Fruit fly (Drosophila melanogaster): ENCODE measurements around the gene ppk5.
A peak's percentile ranks its signal among the peaks of the same experiment; 100 is the strongest.

Gene ppk5

dm6 chr3L:21573831-21574230 is 39.4 kb downstream of the ppk5 start, which contains the start of gene EMC10:
Gene EMC10 (plus strand): TSS chr3L:21574131.
- TF ChIP-seq GATAd (GFP tag; optimal IDR thresholded peaks at IDR 0.05): no peak
- no peak for TF ChIP-seq Hr83 (GFP tag; optimal IDR thresholded peaks at IDR 0.05; ENCODE audit: poor library complexity, severe bottlenecking)
- no peak for TF ChIP-seq Dif (GFP tag; optimal IDR thresholded peaks at IDR 0.05; ENCODE audit: partially characterized antibody)
- no peak for TF ChIP-seq dl (GFP tag; optimal IDR thresholded peaks at IDR 0.05; ENCODE audit: insufficient read depth in 1 of 2, partially characterized antibody in 2 of 2)
- TF ChIP-seq Sp1 (GFP tag; optimal IDR thresholded peaks at IDR 0.05): no peak
- TF ChIP-seq fru (GFP tag; optimal IDR thresholded peaks at IDR 0.05): no peak
- TF ChIP-seq dmrt93B (GFP tag; optimal IDR thresholded peaks at IDR 0.05): no peak
- no peak for TF ChIP-seq CrebA (GFP tag; optimal IDR thresholded peaks at IDR 0.05; ENCODE audit: borderline replicate concordance)
- TF ChIP-seq dsf (GFP tag; optimal IDR thresholded peaks at IDR 0.05; ENCODE audit: borderline replicate concordance): no peak
- TF ChIP-seq Myc (optimal IDR thresholded peaks at IDR 0.05): no peak
- no peak for TF ChIP-seq HLH106 (tag; optimal IDR thresholded peaks at IDR 0.05)
- no peak for TF ChIP-seq Mio (GFP tag; optimal IDR thresholded peaks at IDR 0.05)
- no peak for TF ChIP-seq CG32264 (GFP tag; optimal IDR thresholded peaks at IDR 0.05)
- no peak for TF ChIP-seq sage (GFP tag; optimal IDR thresholded peaks at IDR 0.05)
- TF ChIP-seq Vsx2 (GFP tag; optimal IDR thresholded peaks at IDR 0.05; ENCODE audit: partially characterized antibody): no peak
- no peak for TF ChIP-seq usp (GFP tag; optimal IDR thresholded peaks at IDR 0.05)
- TF ChIP-seq foxo (GFP tag; optimal IDR thresholded peaks at IDR 0.05): no peak
- TF ChIP-seq psq (GFP tag; optimal IDR thresholded peaks at IDR 0.05): no peak

dm6 chr3L:21574296-21574745 is 39.9 kb downstream of the ppk5 start:
- TF ChIP-seq dl (GFP tag; optimal IDR thresholded peaks at IDR 0.05; ENCODE audit: insufficient read depth in 1 of 2, partially characterized antibody in 2 of 2): no peak
- TF ChIP-seq Myc (optimal IDR thresholded peaks at IDR 0.05): peak; percentile 59
- TF ChIP-seq br (GFP tag; optimal IDR thresholded peaks at IDR 0.05): no peak
- no peak for TF ChIP-seq ey (GFP tag; optimal IDR thresholded peaks at IDR 0.05)
- no peak for TF ChIP-seq foxo (GFP tag; optimal IDR thresholded peaks at IDR 0.05)
- peak; percentile 7 for TF ChIP-seq woc (GFP tag; optimal IDR thresholded peaks at IDR 0.05)

- TF ChIP-seq OdsH (GFP tag; optimal IDR thresholded peaks at IDR 0.05) (peak; percentile 37), psq (GFP tag; optimal IDR thresholded peaks at IDR 0.05) (peak; percentile 68), Sp1 (GFP tag; optimal IDR thresholded peaks at IDR 0.05) (peak; percentile 42), pan (optimal IDR thresholded peaks at IDR 0.05) (no peak), foxo (GFP tag; optimal IDR thresholded peaks at IDR 0.05) (peak in 1 of 2 experiments; percentile 24), HLH106 (tag; optimal IDR thresholded peaks at IDR 0.05) (peak; percentile 44), CrebA (GFP tag; optimal IDR thresholded peaks at IDR 0.05; ENCODE audit: borderline replicate concordance) (no peak), woc (GFP tag; optimal IDR thresholded peaks at IDR 0.05) (peak; percentile 26), Hr78 (GFP tag; optimal IDR thresholded peaks at IDR 0.05) (no peak), fru (GFP tag; optimal IDR thresholded peaks at IDR 0.05) (peak; percentile 26)
Measured at dm6 chr3L:21581984-21582383, 47.5 kb downstream of the ppk5 start.

- peak; percentile 15 to 73 for TF ChIP-seq dl (GFP tag; optimal IDR thresholded peaks at IDR 0.05; ENCODE audit: insufficient read depth in 1 of 2, partially characterized antibody in 2 of 2)
- TF ChIP-seq woc (GFP tag; optimal IDR thresholded peaks at IDR 0.05): no peak
- no peak for TF ChIP-seq brk (GFP tag; optimal IDR thresholded peaks at IDR 0.05)
- no peak for TF ChIP-seq Rel (GFP tag; optimal IDR thresholded peaks at IDR 0.05)
- no peak for TF ChIP-seq Rel (tag; optimal IDR thresholded peaks at IDR 0.05)
- peak; percentile 78 for TF ChIP-seq Dif (GFP tag; optimal IDR thresholded peaks at IDR 0.05; ENCODE audit: partially characterized antibody)
Measured at dm6 chr3L:21584683-21585082, 50.2 kb downstream of the ppk5 start.

- TF ChIP-seq CrebA (GFP tag; optimal IDR thresholded peaks at IDR 0.05; ENCODE audit: borderline replicate concordance) (no peak), Hr78 (GFP tag; optimal IDR thresholded peaks at IDR 0.05) (no peak), rgr (GFP tag; optimal IDR thresholded peaks at IDR 0.05) (no peak), CG9705 (GFP tag; optimal IDR thresholded peaks at IDR 0.05) (no peak), brk (GFP tag; optimal IDR thresholded peaks at IDR 0.05) (no peak), Dfd (GFP tag; optimal IDR thresholded peaks at IDR 0.05) (no peak), dsf (GFP tag; optimal IDR thresholded peaks at IDR 0.05; ENCODE audit: borderline replicate concordance) (no peak), Abd-B (GFP tag; optimal IDR thresholded peaks at IDR 0.05) (no peak), dmrt93B (GFP tag; optimal IDR thresholded peaks at IDR 0.05) (no peak), sv (GFP tag; optimal IDR thresholded peaks at IDR 0.05) (no peak), Myc (optimal IDR thresholded peaks at IDR 0.05) (no peak), GATAd (GFP tag; optimal IDR thresholded peaks at IDR 0.05) (no peak), Hnf4 (GFP tag; optimal IDR thresholded peaks at IDR 0.05) (no peak), OdsH (GFP tag; optimal IDR thresholded peaks at IDR 0.05) (no peak), sage (GFP tag; optimal IDR thresholded peaks at IDR 0.05) (no peak), pan (optimal IDR thresholded peaks at IDR 0.05) (no peak), woc (GFP tag; optimal IDR thresholded peaks at IDR 0.05) (no peak)
Measured at dm6 chr3L:21585397-21585796, 50.9 kb downstream of the ppk5 start.

All from whole organism, wandering third instar larva.